Fruit fly (Drosophila melanogaster): ENCODE measurements around the gene Col4a1.

dm6 chr2L:4981278-4981966 lies 48.0 kb upstream of the Col4a1 start, which contains the start of the genes CG8892 and CG34126:
- TF ChIP-seq Crg-1 (GFP tag; optimal IDR thresholded peaks at IDR 0.05): peak; percentile 99
- peak; percentile 99 for TF ChIP-seq ovo (GFP tag; optimal IDR thresholded peaks at IDR 0.05)
- peak; percentile 99 for TF ChIP-seq Clk (GFP tag; optimal IDR thresholded peaks at IDR 0.05)
- peak; percentile 89 for TF ChIP-seq cic (GFP tag; optimal IDR thresholded peaks at IDR 0.05)
- peak; percentile 98 for TF ChIP-seq CG5204 (GFP tag; optimal IDR thresholded peaks at IDR 0.05)
- TF ChIP-seq CG11617 (GFP tag; optimal IDR thresholded peaks at IDR 0.05): peak; percentile 99
- peak; percentile 90 for TF ChIP-seq tj (GFP tag; optimal IDR thresholded peaks at IDR 0.05)
- peak; percentile 95 for TF ChIP-seq bab1 (GFP tag; optimal IDR thresholded peaks at IDR 0.05)
- peak; percentile 99 for TF ChIP-seq CG1620 (GFP tag; optimal IDR thresholded peaks at IDR 0.05)
- peak; percentile 97 for TF ChIP-seq Mnt (GFP tag; optimal IDR thresholded peaks at IDR 0.05)
- peak; percentile 96 for TF ChIP-seq CG33017 (tag; optimal IDR thresholded peaks at IDR 0.05)
- peak; percentile 99 for TF ChIP-seq CG12768 (GFP tag; optimal IDR thresholded peaks at IDR 0.05)
